Fruit fly (Drosophila melanogaster): ENCODE data around the gene CG10375.
A peak's percentile ranks its signal among the peaks of the same experiment; 100 is the strongest.

Gene CG10375

DNA sequence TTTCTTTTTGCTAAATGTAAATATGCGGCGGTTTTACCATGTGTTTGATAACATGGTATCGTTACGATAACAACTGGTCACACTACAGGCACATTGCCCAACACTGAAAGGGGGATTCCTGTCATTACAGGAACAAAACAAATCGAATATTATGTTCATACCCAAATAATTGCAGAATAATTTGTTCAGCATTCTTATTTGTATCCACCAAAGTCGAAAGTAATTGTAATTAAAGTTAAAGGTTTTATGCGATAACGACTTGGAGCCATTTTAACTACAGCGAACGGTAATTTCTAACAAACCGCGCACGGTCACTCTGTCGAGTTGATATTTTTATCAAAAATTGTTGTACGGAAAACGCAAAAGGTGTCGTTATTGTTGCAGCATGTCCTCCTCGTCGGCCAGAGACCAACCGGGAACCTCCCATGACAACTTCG lies at the start of gene CG10375, which contains the start of gene CG10214 (continued):
- TF ChIP-seq CG6254 (GFP tag; optimal IDR thresholded peaks at IDR 0.05) (no peak), CG18619 (GFP tag; optimal IDR thresholded peaks at IDR 0.05) (peak; percentile 53), onecut (GFP tag; IDR thresholded peaks at IDR 0.05) (no peak), CG9727 (GFP tag; optimal IDR thresholded peaks at IDR 0.05) (peak; percentile 66), Sry-δ (GFP tag; optimal IDR thresholded peaks at IDR 0.05) (peak; percentile 78), CG15696 (tag; optimal IDR thresholded peaks at IDR 0.05) (peak; percentile 52), ind (GFP tag; optimal IDR thresholded peaks at IDR 0.05) (peak; percentile 80), CG12071 (GFP tag; optimal IDR thresholded peaks at IDR 0.05) (peak; percentile 11), Med (GFP tag) (peak; percentile 98), sima (GFP tag; optimal IDR thresholded peaks at IDR 0.05) (no peak), D19B (GFP tag; optimal IDR thresholded peaks at IDR 0.05) (peak; percentile 27), Ada2b (GFP tag; IDR thresholded peaks at IDR 0.05) (peak; percentile 35; the same call in 1 of the 2 replicates), sug (tag; optimal IDR thresholded peaks at IDR 0.05) (peak; percentile 72), Mes4 (GFP tag; optimal IDR thresholded peaks at IDR 0.05) (peak; percentile 66), Doc2 (GFP tag; IDR thresholded peaks at IDR 0.05) (no peak), Spps (tag; optimal IDR thresholded peaks at IDR 0.05) (peak; percentile 44), CG13296 (GFP tag; optimal IDR thresholded peaks at IDR 0.05) (peak; percentile 31), Hr39 (optimal IDR thresholded peaks at IDR 0.05) (no peak), Poxn (GFP tag; IDR thresholded peaks at IDR 0.05) (no peak), Lim3 (GFP tag; IDR thresholded peaks at IDR 0.05) (no peak), crp (GFP tag; optimal IDR thresholded peaks at IDR 0.05) (peak in 1 of 2 experiments; percentile 78), ab (GFP tag; optimal IDR thresholded peaks at IDR 0.05) (peak; percentile 46), h (optimal IDR thresholded peaks at IDR 0.05) (no peak), CG31441 (GFP tag; IDR thresholded peaks at IDR 0.05) (no peak; the same call in none of the 2 replicates), CG10462 (GFP tag; optimal IDR thresholded peaks at IDR 0.05) (peak; percentile 71), grau (tag; optimal IDR thresholded peaks at IDR 0.05) (peak; percentile 74), amos (GFP tag; IDR thresholded peaks at IDR 0.05; ENCODE audit: partially characterized antibody) (peak; percentile 33; the same call in 1 of the 2 replicates), E2f1 (GFP tag; IDR thresholded peaks at IDR 0.05) (peak; percentile 71), CG9609 (GFP tag; optimal IDR thresholded peaks at IDR 0.05) (peak; percentile 76), Dad (GFP tag; optimal IDR thresholded peaks at IDR 0.05) (peak; percentile 77), CG12744 (GFP tag; optimal IDR thresholded peaks at IDR 0.05) (peak; percentile 1), CG13894 (tag; optimal IDR thresholded peaks at IDR 0.05) (peak; percentile 63), ERR (GFP tag; optimal IDR thresholded peaks at IDR 0.05) (peak; percentile 73), CG4424 (GFP tag; optimal IDR thresholded peaks at IDR 0.05) (peak; percentile 75), CG7987 (GFP tag; optimal IDR thresholded peaks at IDR 0.05) (peak; percentile 64), Pdp1 (GFP tag; optimal IDR thresholded peaks at IDR 0.05) (peak; percentile 81 to 96), hb (GFP tag; IDR thresholded peaks at IDR 0.05; ENCODE audit: partially characterized antibody) (no peak), CG9437 (GFP tag; optimal IDR thresholded peaks at IDR 0.05) (peak; percentile 69), cwo (GFP tag; optimal IDR thresholded peaks at IDR 0.05) (peak; percentile 21), repo (GFP tag; optimal IDR thresholded peaks at IDR 0.05) (peak; percentile 78), tup (GFP tag; optimal IDR thresholded peaks at IDR 0.05) (peak; percentile 46), Hand (GFP tag; optimal IDR thresholded peaks at IDR 0.05) (no peak), CG17186 (GFP tag; optimal IDR thresholded peaks at IDR 0.05) (peak; percentile 80), ranshi (GFP tag; IDR thresholded peaks at IDR 0.05) (peak; percentile 36; the same call in 1 of the 2 replicates), CG14050 (GFP tag; IDR thresholded peaks at IDR 0.05) (no peak), peb (GFP tag; IDR thresholded peaks at IDR 0.05) (no peak), gsb-n (tag; optimal IDR thresholded peaks at IDR 0.05) (peak; percentile 50), danr (GFP tag; IDR thresholded peaks at IDR 0.05) (0 out of 2 replicates have a peak, but pooled peaks have one; percentile 23), CG12104 (GFP tag; optimal IDR thresholded peaks at IDR 0.05) (peak; percentile 27), Dll (GFP tag; IDR thresholded peaks at IDR 0.05; ENCODE audit: partially characterized antibody) (peak; percentile 61; the same call in 2 of the 4 replicates), inv (GFP tag; IDR thresholded peaks at IDR 0.05; ENCODE audit: partially characterized antibody) (no peak)

Data from whole organism, embryonic.